Worm (Caenorhabditis elegans) whole organism, L1 larva: ENCODE results near the gene C08G9.1.

Experiments used
- mep-1 ChIP-seq: fragments of 150-350 bp; optimal IDR thresholded peaks from 2 replicates; lab custom pipeline; 2014; ENCODE audit warnings: missing biosample characterization, missing genetic modification characterization
- sox-4 ChIP-seq: sonication (generic microtip); optimal IDR thresholded peaks from 2 replicates; lab custom pipeline; 2016; ENCODE audit warnings: missing genetic modification characterization, missing compliant biosample characterization

ce11 chrIV:7672872-7673271 lies 14.3 kb downstream of the C08G9.1 start, which contains the start of gene C08G9.2:
- TF ChIP-seq sox-4 (tag; lab: Kevin White, UChicago) (no peak), mep-1 (no peak)
